Fruit fly (Drosophila melanogaster) whole organism, prepupa: ENCODE results near the gene CG9733.

ENCODE experiments used
- Blimp-1 ChIP-seq: fragments of 200-800 bp; sonication (Bioruptor generic); optimal IDR thresholded peaks from 3 replicates; lab custom pipeline; 2017; ENCODE audit warnings: missing biosample characterization, missing genetic modification characterization, mild to moderate bottlenecking, moderate library complexity, missing genetic modification reagents
- CG10631 ChIP-seq: fragments of 200-800 bp; sonication (Bioruptor generic); optimal IDR thresholded peaks from 2 replicates; lab custom pipeline; 2016; ENCODE audit warnings: missing biosample characterization, missing genetic modification characterization
- CG10669 ChIP-seq: fragments of 200-800 bp; sonication (Bioruptor generic); optimal IDR thresholded peaks from 3 replicates; lab custom pipeline; 2018; ENCODE audit warnings: missing biosample characterization, mild to moderate bottlenecking, missing genetic modification characterization, moderate library complexity
- CG11294 ChIP-seq: fragments of 200-800 bp; sonication (Bioruptor generic); IDR thresholded peaks from 2 replicates; pipeline ENCODE4 v1.3.6; 2022; ENCODE audit warnings: missing biosample characterization, missing genetic modification characterization
- CG11762 ChIP-seq: fragments of 200-800 bp; sonication (Bioruptor generic); optimal IDR thresholded peaks from 3 replicates; lab custom pipeline; 2016; ENCODE audit warnings: missing biosample characterization, missing genetic modification characterization; ENCODE audit not compliant: insufficient read depth
- CG11902 ChIP-seq: fragments of 200-800 bp; sonication (Bioruptor generic); optimal IDR thresholded peaks from 3 replicates; lab custom pipeline; 2016; ENCODE audit warnings: missing biosample characterization, missing genetic modification characterization
- CG1621 ChIP-seq: fragments of 200-800 bp; sonication (Bioruptor generic); optimal IDR thresholded peaks from 3 replicates; lab custom pipeline; 2018; ENCODE audit warnings: missing biosample characterization, mild to moderate bottlenecking, missing genetic modification characterization
- CG16779 ChIP-seq: fragments of 200-800 bp; sonication (Bioruptor generic); optimal IDR thresholded peaks from 3 replicates; lab custom pipeline; 2017; ENCODE audit warnings: missing biosample characterization, mild to moderate bottlenecking, missing genetic modification characterization
- CG3032 ChIP-seq: fragments of 200-800 bp; optimal IDR thresholded peaks from 2 replicates; lab custom pipeline; 2019; ENCODE audit warnings: missing biosample characterization, mild to moderate bottlenecking, missing genetic modification characterization, moderate library complexity
- CG31627 ChIP-seq: fragments of 200-800 bp; sonication (Bioruptor generic); optimal IDR thresholded peaks from 3 replicates; lab custom pipeline; 2016; ENCODE audit warnings: missing biosample characterization, missing genetic modification characterization
- CG32006 ChIP-seq: fragments of 200-800 bp; sonication (Bioruptor generic); optimal IDR thresholded peaks from 3 replicates; lab custom pipeline; 2017; ENCODE audit warnings: missing biosample characterization, mild to moderate bottlenecking, missing genetic modification characterization
- CG34406 ChIP-seq: fragments of 200-800 bp; sonication (Bioruptor generic); optimal IDR thresholded peaks from 3 replicates; lab custom pipeline; 2016; ENCODE audit warnings: missing biosample characterization, missing genetic modification characterization
- CG3919 ChIP-seq: fragments of 200-800 bp; sonication (Bioruptor generic); optimal IDR thresholded peaks from 3 replicates; lab custom pipeline; 2016; ENCODE audit warnings: missing biosample characterization, missing genetic modification characterization
- CG4318 ChIP-seq: fragments of 200-800 bp; sonication (Bioruptor generic); optimal IDR thresholded peaks from 3 replicates; lab custom pipeline; 2017; ENCODE audit warnings: missing biosample characterization, mild to moderate bottlenecking, missing genetic modification characterization
- CG6163 ChIP-seq: fragments of 200-800 bp; sonication (Bioruptor generic); IDR thresholded peaks from 3 replicates; pipeline ENCODE4 v1.3.6; 2022; ENCODE audit warnings: missing biosample characterization, missing genetic modification characterization
- CG6276 ChIP-seq: fragments of 200-800 bp; sonication (Bioruptor generic); optimal IDR thresholded peaks from 2 replicates; lab custom pipeline; 2017; ENCODE audit warnings: missing biosample characterization, mild to moderate bottlenecking, missing genetic modification characterization
- CG6792 ChIP-seq: fragments of 200-800 bp; sonication (Bioruptor generic); optimal IDR thresholded peaks from 3 replicates; lab custom pipeline; 2016; ENCODE audit warnings: missing biosample characterization, missing genetic modification characterization
- CG6808 ChIP-seq: fragments of 200-800 bp; sonication (Bioruptor generic); optimal IDR thresholded peaks from 3 replicates; lab custom pipeline; 2017; ENCODE audit warnings: missing biosample characterization, missing genetic modification characterization, mild to moderate bottlenecking, moderate library complexity, missing genetic modification reagents
- CG6854 ChIP-seq: fragments of 200-800 bp; sonication (Bioruptor generic); optimal IDR thresholded peaks from 2 replicates; lab custom pipeline; 2017; ENCODE audit warnings: missing biosample characterization, mild to moderate bottlenecking, missing genetic modification characterization
- CG7368 ChIP-seq: fragments of 200-800 bp; sonication (Bioruptor generic); optimal IDR thresholded peaks from 3 replicates; lab custom pipeline; 2016; ENCODE audit warnings: missing biosample characterization, missing genetic modification characterization
- CG8319 ChIP-seq: fragments of 200-800 bp; sonication (Bioruptor generic); optimal IDR thresholded peaks from 3 replicates; lab custom pipeline; 2016; ENCODE audit warnings: missing biosample characterization, missing genetic modification characterization
- CG8632 ChIP-seq: fragments of 200-800 bp; sonication (Bioruptor generic); optimal IDR thresholded peaks from 3 replicates; lab custom pipeline; 2016; ENCODE audit warnings: missing biosample characterization, missing genetic modification characterization
- CG9139 ChIP-seq: fragments of 200-800 bp; sonication (Bioruptor generic); optimal IDR thresholded peaks from 3 replicates; lab custom pipeline; 2017; ENCODE audit warnings: missing biosample characterization, mild to moderate bottlenecking, missing genetic modification characterization
- Eip75B ChIP-seq: fragments of 200-800 bp; sonication (Bioruptor generic); optimal IDR thresholded peaks from 3 replicates; lab custom pipeline; 2016; ENCODE audit warnings: missing biosample characterization, missing genetic modification characterization
- Eip78C ChIP-seq: fragments of 200-800 bp; sonication (Bioruptor generic); peaks from one replicate; lab custom pipeline; 2016; ENCODE audit warnings: missing biosample characterization, missing genetic modification characterization
- Eip93F ChIP-seq: fragments of 200-800 bp; sonication (Bioruptor generic); optimal IDR thresholded peaks from 2 replicates; lab custom pipeline; 2016; ENCODE audit warnings: missing biosample characterization, mild to moderate bottlenecking, missing genetic modification characterization
- Ets21C ChIP-seq: fragments of 200-800 bp; sonication (Bioruptor generic); optimal IDR thresholded peaks from 3 replicates; lab custom pipeline; 2016; ENCODE audit warnings: missing biosample characterization, missing genetic modification characterization
- Gug ChIP-seq: fragments of 200-800 bp; sonication (Bioruptor generic); IDR thresholded peaks from 2 replicates; pipeline ENCODE4 v1.3.6; 2022; ENCODE audit warnings: missing biosample characterization, missing genetic modification characterization
- Hr38 ChIP-seq: sonication (Bioruptor generic); optimal IDR thresholded peaks from 2 replicates; lab custom pipeline; 2016; ENCODE audit warnings: missing biosample characterization, missing genetic modification characterization
- Hr39 ChIP-seq: fragments of 200-800 bp; sonication (Bioruptor generic); optimal IDR thresholded peaks from 2 replicates; lab custom pipeline; 2016; ENCODE audit warnings: missing biosample characterization, missing genetic modification characterization
- Hr4 ChIP-seq: fragments of 200-800 bp; sonication (Bioruptor generic); optimal IDR thresholded peaks from 3 replicates; lab custom pipeline; 2016; ENCODE audit warnings: missing biosample characterization, missing genetic modification characterization
- Met ChIP-seq: fragments of 200-800 bp; sonication (Bioruptor generic); optimal IDR thresholded peaks from 3 replicates; lab custom pipeline; 2016; ENCODE audit warnings: missing biosample characterization, missing genetic modification characterization
- OdsH ChIP-seq: fragments of 200-800 bp; sonication (Bioruptor generic); optimal IDR thresholded peaks from 3 replicates; lab custom pipeline; 2016; ENCODE audit warnings: missing biosample characterization, missing genetic modification characterization
- Smox ChIP-seq: fragments of 200-800 bp; sonication (Bioruptor generic); optimal IDR thresholded peaks from 3 replicates; lab custom pipeline; 2016; ENCODE audit warnings: missing biosample characterization, missing genetic modification characterization
- Sox102F ChIP-seq: fragments of 200-800 bp; sonication (Bioruptor generic); optimal IDR thresholded peaks from 2 replicates; lab custom pipeline; 2016; ENCODE audit warnings: missing biosample characterization, mild to moderate bottlenecking, missing genetic modification characterization
- Sox14 ChIP-seq: fragments of 200-800 bp; sonication (Bioruptor generic); optimal IDR thresholded peaks from 3 replicates; lab custom pipeline; 2016; ENCODE audit warnings: missing biosample characterization, missing genetic modification characterization
- Sox15 ChIP-seq: fragments of 200-800 bp; sonication (Bioruptor generic); optimal IDR thresholded peaks from 3 replicates; lab custom pipeline; 2016; ENCODE audit warnings: missing biosample characterization, missing genetic modification characterization
- acj6 ChIP-seq: fragments of 200-800 bp; sonication (Bioruptor generic); optimal IDR thresholded peaks from 3 replicates; lab custom pipeline; 2016; ENCODE audit warnings: missing biosample characterization, missing genetic modification characterization
- cyc ChIP-seq: fragments of 200-800 bp; sonication (Bioruptor generic); optimal IDR thresholded peaks from 3 replicates; lab custom pipeline; 2016; ENCODE audit warnings: missing biosample characterization, missing genetic modification characterization
- dsx ChIP-seq: fragments of 200-800 bp; optimal IDR thresholded peaks from 3 replicates; lab custom pipeline; 2019; ENCODE audit warnings: missing biosample characterization, mild to moderate bottlenecking, missing genetic modification characterization, moderate library complexity; ENCODE audit not compliant: poor library complexity, severe bottlenecking
- eg ChIP-seq: fragments of 200-800 bp; sonication (Bioruptor generic); IDR thresholded peaks from 3 replicates; pipeline ENCODE4 v1.3.6; 2022; ENCODE audit warnings: missing biosample characterization, missing genetic modification characterization
- esn ChIP-seq: fragments of 200-800 bp; sonication (Bioruptor generic); optimal IDR thresholded peaks from 2 replicates; lab custom pipeline; 2016; ENCODE audit warnings: missing biosample characterization, mild to moderate bottlenecking, missing genetic modification characterization, moderate library complexity
- fd59A ChIP-seq: fragments of 200-800 bp; sonication (Bioruptor generic); optimal IDR thresholded peaks from 2 replicates; lab custom pipeline; 2017; ENCODE audit warnings: missing biosample characterization, mild to moderate bottlenecking, missing genetic modification characterization, missing genetic modification reagents
- fkh ChIP-seq: fragments of 200-800 bp; sonication (Bioruptor generic); optimal IDR thresholded peaks from 3 replicates; lab custom pipeline; 2017; ENCODE audit warnings: missing biosample characterization, mild to moderate bottlenecking, missing genetic modification characterization, moderate library complexity
- lz ChIP-seq: fragments of 200-800 bp; sonication (Bioruptor generic); optimal IDR thresholded peaks from 3 replicates; lab custom pipeline; 2016; ENCODE audit warnings: missing biosample characterization, missing genetic modification characterization
- net ChIP-seq: fragments of 200-800 bp; sonication (Bioruptor generic); optimal IDR thresholded peaks from 3 replicates; lab custom pipeline; 2016; ENCODE audit warnings: missing biosample characterization, missing genetic modification characterization
- pdm3 ChIP-seq: fragments of 200-800 bp; sonication (Bioruptor generic); optimal IDR thresholded peaks from 3 replicates; lab custom pipeline; 2016; ENCODE audit warnings: missing biosample characterization, missing genetic modification characterization
- salr ChIP-seq, 2 experiments: fragments of 200-800 bp; sonication (Bioruptor generic); optimal IDR thresholded peaks; 3 replicates each; lab custom pipeline; 2016 to 2018; ENCODE audit warnings: missing biosample characterization in 2 of 2, missing genetic modification characterization in 2 of 2, mild to moderate bottlenecking in 1 of 2
- spab ChIP-seq: fragments of 200-800 bp; sonication (Bioruptor generic); optimal IDR thresholded peaks from 2 replicates; lab custom pipeline; 2017; ENCODE audit warnings: missing biosample characterization, mild to moderate bottlenecking, missing genetic modification characterization, missing genetic modification reagents
- ss ChIP-seq, 2 experiments: fragments of 200-800 bp; sonication (Bioruptor generic); optimal IDR thresholded peaks; 2 replicates in 1 of 2; 3 replicates in 1 of 2; lab custom pipeline; 2017 to 2018; ENCODE audit warnings: mild to moderate bottlenecking in 2 of 2, missing biosample characterization in 2 of 2, missing genetic modification characterization in 2 of 2, moderate library complexity in 1 of 2
- topi ChIP-seq: fragments of 200-800 bp; sonication (Bioruptor generic); optimal IDR thresholded peaks from 3 replicates; lab custom pipeline; 2016; ENCODE audit warnings: missing biosample characterization, missing genetic modification characterization
- vri ChIP-seq: fragments of 200-800 bp; sonication (Bioruptor generic); optimal IDR thresholded peaks from 3 replicates; lab custom pipeline; 2016; ENCODE audit warnings: missing biosample characterization, mild to moderate bottlenecking, missing genetic modification characterization

Gene CG9733

DNA sequence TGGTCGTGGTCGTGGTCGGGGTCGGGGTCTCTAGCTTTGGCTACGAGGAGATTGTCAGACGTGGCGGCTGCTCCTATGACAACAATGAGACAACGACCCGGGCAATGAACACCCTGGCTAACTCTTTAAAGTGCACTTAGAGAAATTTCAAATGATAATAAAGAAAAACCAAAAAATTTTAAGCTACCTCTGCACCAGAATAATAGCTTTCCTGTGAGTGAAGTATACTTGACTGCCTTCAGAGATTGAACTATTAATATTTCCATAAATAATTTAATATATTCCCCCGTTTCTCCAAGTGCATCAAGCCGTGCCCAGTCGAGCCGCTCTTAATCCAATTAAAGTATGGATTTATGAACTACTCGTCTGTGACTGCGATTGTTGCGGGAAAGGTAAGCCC is 17.2 kb upstream of the CG9733 start:
- TF ChIP-seq Sox102F (no peak), CG3032 (tag; lab: Kevin White, UChicago) (peak; percentile 74), CG32006 (GFP tag; lab: Kevin White, UChicago) (peak; percentile 67), CG16779 (tag; lab: Kevin White, UChicago) (peak; percentile 58), CG10669 (GFP tag; lab: Kevin White, UChicago) (peak; percentile 41), Met (GFP tag; lab: Kevin White, UChicago) (peak; percentile 73), Eip75B (GFP tag; lab: Kevin White, UChicago) (peak; percentile 77), CG4318 (GFP tag; lab: Kevin White, UChicago) (peak; percentile 31), salr (GFP tag; optimal IDR thresholded peaks at IDR 0.05; lab: Kevin White, UChicago) (peak in 1 of 2 experiments; percentile 56), acj6 (GFP tag; lab: Kevin White, UChicago) (peak; percentile 66), esn (GFP tag; lab: Kevin White, UChicago) (peak; percentile 56), Eip78C (GFP tag; lab: Kevin White, UChicago) (peak; percentile 93), lz (peak; percentile 17), CG9139 (GFP tag; lab: Kevin White, UChicago) (peak; percentile 23), CG10631 (GFP tag; lab: Kevin White, UChicago) (peak; percentile 81), CG6163 (peak; percentile 88), Ets21C (GFP tag; lab: Kevin White, UChicago) (no peak), ss (GFP tag; optimal IDR thresholded peaks at IDR 0.05; lab: Kevin White, UChicago) (peak; percentile 62 to 77), Sox15 (GFP tag; lab: Kevin White, UChicago) (no peak), Smox (GFP tag; lab: Kevin White, UChicago) (peak; percentile 16), CG6792 (peak; percentile 64), CG11294 (GFP tag; lab: Robert Waterston, UW) (no peak), eg (GFP tag; lab: Robert Waterston, UW) (0 out of 3 replicates have a peak, but pooled peaks have one; percentile 44), CG3919 (peak; percentile 45), Hr4 (peak; percentile 49), Eip93F (GFP tag; lab: Kevin White, UChicago) (no peak), pdm3 (GFP tag; lab: Kevin White, UChicago) (peak; percentile 49), CG11762 (GFP tag; lab: Kevin White, UChicago) (no peak), Blimp-1 (GFP tag; lab: Kevin White, UChicago) (no peak), CG8319 (GFP tag; lab: Kevin White, UChicago) (no peak), Gug (peak; percentile 49; the same call in 1 of the 2 replicates), topi (GFP tag; lab: Kevin White, UChicago) (peak; percentile 55), CG7368 (GFP tag; lab: Kevin White, UChicago) (no peak), CG34406 (peak; percentile 38), cyc (GFP tag; lab: Kevin White, UChicago) (no peak), spab (peak; percentile 61), net (GFP tag; lab: Kevin White, UChicago) (peak; percentile 52), dsx (peak; percentile 74), fd59A (GFP tag; lab: Kevin White, UChicago) (peak; percentile 48), Sox14 (GFP tag; lab: Kevin White, UChicago) (peak; percentile 34), CG6276 (no peak), CG11902 (GFP tag; lab: Kevin White, UChicago) (no peak), Hr38 (GFP tag; lab: Kevin White, UChicago) (no peak), CG1621 (tag; lab: Kevin White, UChicago) (peak; percentile 70), CG6854 (no peak), CG6808 (peak; percentile 35), Hr39 (GFP tag; lab: Kevin White, UChicago) (no peak), CG8632 (GFP tag; lab: Kevin White, UChicago) (peak; percentile 30), CG31627 (GFP tag; lab: Kevin White, UChicago) (peak; percentile 2), OdsH (GFP tag; lab: Kevin White, UChicago) (peak; percentile 60), fkh (GFP tag; lab: Kevin White, UChicago) (no peak), vri (GFP tag; lab: Kevin White, UChicago) (no peak)
